Worm (Caenorhabditis elegans) whole organism, L4/young adult: Measurements from ENCODE around the gene fbxb-71.

ENCODE experiments used
- W03F9.2 ChIP-seq: fragments of 150-350 bp; optimal IDR thresholded peaks from 2 replicates; lab custom pipeline; 2014; ENCODE audit warnings: missing biosample characterization, missing genetic modification characterization
- dao-5 ChIP-seq: sonication (generic microtip); optimal IDR thresholded peaks from 2 replicates; lab custom pipeline; 2016; ENCODE audit warnings: missing genotype, missing genetic modification characterization, moderate library complexity, missing compliant biosample characterization
- him-1 ChIP-seq: sonication (generic microtip); optimal IDR thresholded peaks from 2 replicates; lab custom pipeline; 2016; ENCODE audit warnings: missing genotype, missing genetic modification reagents, missing genetic modification characterization, missing compliant biosample characterization

DNA sequence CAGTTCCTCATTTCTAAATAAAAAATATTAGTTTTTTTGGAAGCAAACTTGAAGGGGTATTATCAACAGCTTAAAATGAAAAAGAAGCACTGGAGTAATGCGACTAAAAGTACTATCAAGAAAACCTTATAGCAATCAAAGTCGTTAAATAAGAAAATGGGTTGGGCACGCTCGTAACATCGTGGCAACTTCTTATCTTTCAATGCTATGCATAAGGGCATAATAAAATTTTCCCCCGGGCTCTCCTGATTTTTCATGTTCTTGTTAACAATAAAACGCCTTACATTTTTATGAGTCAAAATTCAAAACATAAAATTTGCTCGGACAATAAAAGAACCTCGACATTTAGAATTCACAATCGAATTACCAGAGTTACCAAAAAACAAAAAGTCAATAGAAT is 19.1 kb upstream of the fbxb-71 start, which contains the start of gene irg-7:
- TF ChIP-seq him-1 (tag; lab: Kevin White, UChicago) (no peak), dao-5 (tag; lab: Kevin White, UChicago) (no peak), W03F9.2 (tag; lab: Kevin White, UChicago) (no peak)
